Worm (Caenorhabditis elegans) whole organism, young adult: ENCODE data around the gene istr-1.

Experiments used
- F49E8.2 ChIP-seq: sonication (generic microtip); optimal IDR thresholded peaks from 3 replicates; lab custom pipeline; 2017; ENCODE audit warnings: missing genetic modification characterization, mild to moderate bottlenecking, missing compliant biosample characterization, antibody characterized with exemption, moderate library complexity; ENCODE audit not compliant: insufficient read depth
- K12H6.12 ChIP-seq: fragments of 200-800 bp; sonication (Bioruptor generic); optimal IDR thresholded peaks from 2 replicates; lab custom pipeline; 2018; ENCODE audit warnings: mild to moderate bottlenecking, missing genetic modification characterization, missing compliant biosample characterization
- T26A5.8 ChIP-seq: sonication (generic microtip); optimal IDR thresholded peaks from 2 replicates; lab custom pipeline; 2016; ENCODE audit warnings: missing genetic modification characterization, missing compliant biosample characterization
- madf-10 ChIP-seq: sonication (generic microtip); optimal IDR thresholded peaks from 2 replicates; lab custom pipeline; 2016; ENCODE audit warnings: mild to moderate bottlenecking, missing genetic modification characterization, missing compliant biosample characterization
- pha-4 ChIP-seq: fragments of 150-350 bp; sonication (generic microtip); optimal IDR thresholded peaks from 2 replicates; lab custom pipeline; 2014; ENCODE audit warnings: missing biosample characterization, missing genetic modification reagents, missing genetic modification characterization
- snpc-4 ChIP-seq, 5 experiments: fragments of 150-350 bp in 1 of 5; sonication (generic microtip) in 4 of 5; optimal IDR thresholded peaks; 2 replicates each; lab custom pipeline; 2014 to 2018; ENCODE audit warnings: missing genetic modification characterization in 5 of 5, missing biosample characterization in 3 of 5, antibody characterized with exemption in 2 of 5, mild to moderate bottlenecking in 2 of 5, missing compliant biosample characterization in 2 of 5, missing genotype in 2 of 5, moderate library complexity in 2 of 5, missing genetic modification reagents in 1 of 5
- unc-62 ChIP-seq: fragments of 150-350 bp; optimal IDR thresholded peaks from 2 replicates; lab custom pipeline; 2014; ENCODE audit warnings: missing biosample characterization, missing genetic modification reagents, missing genetic modification characterization
- ztf-18 ChIP-seq: sonication (generic microtip); optimal IDR thresholded peaks from 2 replicates; lab custom pipeline; 2016; ENCODE audit warnings: missing genotype, mild to moderate bottlenecking, missing genetic modification characterization, missing compliant biosample characterization

DNA sequence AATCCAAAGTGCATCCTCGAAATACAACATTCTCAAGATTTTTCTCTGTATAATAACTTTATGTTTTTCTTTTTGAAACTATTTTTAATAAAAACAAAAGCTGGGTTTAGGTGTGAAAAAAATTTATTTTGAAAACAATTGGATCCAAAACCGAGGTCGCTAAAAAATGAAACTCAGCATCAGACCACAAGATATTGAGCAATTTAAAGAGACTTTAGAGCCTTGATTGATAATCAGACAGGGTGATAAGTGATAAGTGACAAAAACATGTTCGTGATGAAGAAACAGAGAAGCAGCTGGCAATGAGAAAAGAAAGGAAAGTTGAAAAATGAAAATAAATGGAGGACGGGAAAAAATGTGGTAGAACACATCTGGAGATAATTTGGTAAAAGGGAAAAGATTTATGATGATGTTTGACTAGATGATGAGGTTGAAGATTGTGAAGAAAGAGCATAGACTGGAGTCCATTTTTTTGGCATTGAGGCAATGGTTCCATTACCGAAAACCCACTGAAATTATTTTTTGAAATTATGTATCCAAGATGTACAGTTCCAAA lies 53.9 kb downstream of the istr-1 start, which contains the start of gene C15C8.6:
- TF ChIP-seq unc-62 (no peak), pha-4 (no peak), T26A5.8 (tag; lab: Kevin White, UChicago) (no peak), snpc-4 (GFP tag; optimal IDR thresholded peaks at IDR 0.05; lab: Kevin White, UChicago) (no peak), snpc-4 (tag; optimal IDR thresholded peaks at IDR 0.05; lab: Kevin White, UChicago) (no peak), F49E8.2 (tag; lab: Kevin White, UChicago) (no peak), ztf-18 (tag; lab: Kevin White, UChicago) (no peak), K12H6.12 (no peak), madf-10 (no peak)
